Worm (Caenorhabditis elegans): ENCODE results near the gene K02E11.5.
"Not testable (repeated sequence)": the region's sequence is repeated elsewhere in the genome, so short reads cannot be mapped to it uniquely, and the experiment has no call there.

The K02E11.5 gene

DNA sequence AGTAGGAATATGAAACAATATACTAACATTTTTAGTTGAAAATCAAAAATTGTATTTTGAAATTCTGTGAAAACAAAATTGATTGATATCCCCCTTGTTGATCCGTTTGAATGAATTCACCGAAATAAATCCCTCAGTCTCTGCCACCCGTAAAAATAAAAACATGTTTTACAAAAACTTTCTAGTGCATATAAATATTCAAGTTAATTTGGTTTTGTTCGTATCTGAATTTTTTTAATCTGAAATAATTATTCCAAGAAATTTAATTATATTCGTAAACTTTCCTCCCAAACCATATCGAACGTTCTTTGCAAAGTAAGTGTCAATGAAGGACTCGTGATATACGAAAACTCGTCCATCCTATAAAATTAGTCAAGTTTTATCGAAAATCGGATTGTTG is 20.9 kb downstream of the K02E11.5 start, which contains the start of gene F40G12.6:
Gene F40G12.6 (minus strand): TSS at position 101 of the 400 bp plus-strand sequence.
- TF ChIP-seq elt-2 (tag; optimal IDR thresholded peaks at IDR 0.05): no peak
- TF ChIP-seq elt-3 (tag; optimal IDR thresholded peaks at IDR 0.05): no peak
- no peak for TF ChIP-seq ceh-82 (tag; optimal IDR thresholded peaks at IDR 0.05)
- TF ChIP-seq nhr-28 (tag; optimal IDR thresholded peaks at IDR 0.05): no peak
- TF ChIP-seq jun-1 (tag; optimal IDR thresholded peaks at IDR 0.05): no peak
- TF ChIP-seq lin-39 (tag; optimal IDR thresholded peaks at IDR 0.05): no peak
- TF ChIP-seq pha-4 (tag; optimal IDR thresholded peaks at IDR 0.05): no peak
- TF ChIP-seq skn-1 (tag; optimal IDR thresholded peaks at IDR 0.05): no peak
- no peak for TF ChIP-seq ceh-16 (tag; optimal IDR thresholded peaks at IDR 0.05)
- TF ChIP-seq nfya-1 (tag; optimal IDR thresholded peaks at IDR 0.05; ENCODE audit: insufficient read depth): no peak
- no peak for TF ChIP-seq ztf-11 (tag; optimal IDR thresholded peaks at IDR 0.05)
- no peak for TF ChIP-seq fkh-2 (tag; optimal IDR thresholded peaks at IDR 0.05)
- TF ChIP-seq ceh-28 (tag; optimal IDR thresholded peaks at IDR 0.05): no peak
- TF ChIP-seq egl-5 (tag; optimal IDR thresholded peaks at IDR 0.05): no peak
- TF ChIP-seq daf-12 (tag; optimal IDR thresholded peaks at IDR 0.05): no peak

DNA sequence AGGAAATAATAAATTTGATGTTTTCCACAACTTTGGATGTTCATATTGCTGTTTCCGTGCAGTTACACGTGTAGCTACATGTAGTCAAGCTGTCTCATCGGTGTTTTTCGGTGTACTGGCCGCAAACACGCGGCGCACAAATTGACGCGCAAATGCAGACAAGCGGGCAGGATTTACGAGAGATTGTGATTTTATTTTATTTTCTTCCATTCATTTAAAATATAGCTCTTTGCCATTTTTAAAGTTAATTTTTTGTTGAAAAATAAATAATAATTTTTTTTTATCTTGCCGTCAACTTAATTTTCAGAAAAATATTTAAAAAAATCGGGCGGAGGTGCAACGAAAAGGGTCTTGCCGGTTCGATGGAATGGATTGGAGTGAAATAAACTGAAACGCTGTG is 22.1 kb downstream of the K02E11.5 start, which contains the start of gene F40G12.7:
Gene F40G12.7 (plus strand): TSS at position 301 of the 400 bp plus-strand sequence.
- TF ChIP-seq elt-2, lin-39, ZK546.5 (tag; optimal IDR thresholded peaks at IDR 0.05): not testable (repeated sequence)

DNA sequence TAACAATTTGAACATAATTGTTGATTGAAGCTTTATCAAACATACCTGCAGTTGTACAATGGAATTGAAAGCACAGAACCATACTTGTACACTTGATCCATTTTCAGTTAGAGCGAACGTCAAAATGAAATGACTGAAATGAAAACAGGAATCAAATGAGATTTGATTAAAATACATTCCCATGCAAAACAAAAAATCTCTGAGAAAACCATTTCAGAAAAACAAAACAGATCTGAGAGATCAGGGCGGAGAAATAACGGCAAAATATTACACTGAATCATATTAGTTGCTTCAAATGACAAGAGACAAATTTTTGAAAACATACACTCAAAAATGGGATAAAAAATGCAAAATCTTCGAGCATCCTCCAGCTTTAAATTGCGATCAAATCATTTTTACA is 27.7 kb downstream of the K02E11.5 start, which contains the start of gene srt-33:
Gene srt-33 (minus strand): TSS at position 101 of the 400 bp plus-strand sequence.
- TF ChIP-seq lin-39 (tag; optimal IDR thresholded peaks at IDR 0.05) (no peak), egl-5 (tag; optimal IDR thresholded peaks at IDR 0.05) (no peak), fkh-2 (tag; optimal IDR thresholded peaks at IDR 0.05) (no peak), ceh-82 (tag; optimal IDR thresholded peaks at IDR 0.05) (no peak), nhr-43 (tag; optimal IDR thresholded peaks at IDR 0.05; ENCODE audit: poor library complexity, severe bottlenecking) (no peak), pqm-1 (tag; optimal IDR thresholded peaks at IDR 0.05) (no peak), egl-27 (tag; optimal IDR thresholded peaks at IDR 0.05) (no peak), lsy-12 (tag; optimal IDR thresholded peaks at IDR 0.05) (no peak), unc-62 (GFP tag; optimal IDR thresholded peaks at IDR 0.05) (no peak), jun-1 (tag; optimal IDR thresholded peaks at IDR 0.05) (no peak), ztf-4 (tag; optimal IDR thresholded peaks at IDR 0.05) (no peak), ama-1 (optimal IDR thresholded peaks at IDR 0.05) (no peak), nhr-12 (tag; optimal IDR thresholded peaks at IDR 0.05) (no peak), nhr-67 (tag; optimal IDR thresholded peaks at IDR 0.05) (no peak), R02D3.7 (tag; optimal IDR thresholded peaks at IDR 0.05) (no peak), mml-1 (tag; optimal IDR thresholded peaks at IDR 0.05) (no peak), ceh-28 (tag; optimal IDR thresholded peaks at IDR 0.05) (no peak), ztf-11 (tag; optimal IDR thresholded peaks at IDR 0.05) (no peak)

DNA sequence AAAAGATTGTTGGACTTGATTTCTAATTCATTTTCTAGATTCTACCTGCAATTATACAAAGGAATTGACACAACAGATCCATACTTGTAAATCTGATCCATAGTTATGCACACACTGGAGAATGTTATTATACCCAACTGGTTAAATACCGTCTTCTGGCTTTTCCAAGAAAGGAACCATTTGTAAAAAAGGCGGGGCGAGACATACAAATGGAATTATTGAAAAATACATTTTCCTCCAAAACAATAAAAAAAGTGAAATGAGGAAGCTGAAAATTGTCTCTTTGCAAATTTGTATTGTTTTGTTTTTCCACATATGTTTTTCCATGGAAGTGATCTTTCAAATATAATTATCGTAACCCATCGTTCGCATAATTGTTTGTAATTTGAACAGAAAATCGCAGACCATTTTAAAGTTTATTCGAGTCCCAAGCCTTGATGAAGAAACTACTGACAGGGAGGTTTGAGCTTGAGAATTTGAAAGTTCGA is 30.1 kb downstream of the K02E11.5 start, which contains the start of the genes srt-74 and F40G12.9:
Gene srt-74 (minus strand): TSS at position 101 of the 488 bp plus-strand sequence.
Gene F40G12.9 (plus strand): TSS at position 438 of the 488 bp plus-strand sequence.
- TF ChIP-seq hmg-11 (tag; optimal IDR thresholded peaks at IDR 0.05) (no peak), zag-1 (tag; optimal IDR thresholded peaks at IDR 0.05) (no peak), ama-1 (optimal IDR thresholded peaks at IDR 0.05) (no peak), egl-5 (tag; optimal IDR thresholded peaks at IDR 0.05) (no peak), ceh-28 (tag; optimal IDR thresholded peaks at IDR 0.05) (no peak), nhr-76 (tag; optimal IDR thresholded peaks at IDR 0.05) (no peak), egl-27 (tag; optimal IDR thresholded peaks at IDR 0.05) (no peak), R02D3.7 (tag; optimal IDR thresholded peaks at IDR 0.05) (no peak)

DNA sequence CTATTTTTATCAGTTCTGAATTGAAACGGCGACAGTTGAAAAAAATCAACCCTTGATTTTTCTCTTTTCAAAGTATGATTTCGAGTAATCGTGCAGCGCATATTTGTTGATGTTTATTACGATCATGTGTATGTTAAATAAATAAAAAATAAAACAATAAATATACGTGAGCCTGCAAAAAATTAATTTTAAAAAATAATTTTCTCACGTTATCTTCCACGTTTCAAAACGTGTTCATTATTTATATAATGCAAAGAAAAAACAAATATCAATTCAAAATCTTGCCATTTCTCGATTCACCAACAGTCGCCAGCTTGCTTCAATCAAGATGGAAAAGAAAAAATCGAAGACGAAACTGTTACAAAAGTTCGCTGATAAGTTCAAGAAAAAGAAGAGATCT is 31.1 kb downstream of the K02E11.5 start, which contains the start of gene F40G12.10:
Gene F40G12.10 (plus strand): TSS at position 301 of the 400 bp plus-strand sequence.
- TF ChIP-seq snpc-4 (tag; optimal IDR thresholded peaks at IDR 0.05): no peak
- no peak for TF ChIP-seq ceh-28 (tag; optimal IDR thresholded peaks at IDR 0.05)
- no peak for TF ChIP-seq nhr-25 (tag; optimal IDR thresholded peaks at IDR 0.05)
- no peak for TF ChIP-seq nhr-12 (tag; optimal IDR thresholded peaks at IDR 0.05)
- no peak for TF ChIP-seq nhr-76 (tag; optimal IDR thresholded peaks at IDR 0.05)
- no peak for TF ChIP-seq lin-15B (tag; optimal IDR thresholded peaks at IDR 0.05)
- TF ChIP-seq unc-39 (tag; optimal IDR thresholded peaks at IDR 0.05): no peak
- no peak for TF ChIP-seq nhr-237 (tag; optimal IDR thresholded peaks at IDR 0.05)
